Worm (Caenorhabditis elegans) whole organism, L1 larva: ENCODE measurements around the gene osm-9.

Experiments used
- C04F5.9 ChIP-seq: sonication (generic microtip); optimal IDR thresholded peaks from 2 replicates; lab custom pipeline; 2016; ENCODE audit warnings: missing genetic modification characterization, missing compliant biosample characterization
- C16A3.4 ChIP-seq: fragments of 150-350 bp; optimal IDR thresholded peaks from 2 replicates; lab custom pipeline; 2014; ENCODE audit warnings: missing biosample characterization, missing genetic modification characterization
- C34B4.2 ChIP-seq: sonication (generic microtip); optimal IDR thresholded peaks from 2 replicates; lab custom pipeline; 2017; ENCODE audit warnings: mild to moderate bottlenecking, missing genetic modification characterization, missing compliant biosample characterization
- F16B12.6 ChIP-seq: fragments of 150-350 bp; optimal IDR thresholded peaks from 2 replicates; lab custom pipeline; 2014; ENCODE audit warnings: missing biosample characterization, missing genetic modification characterization
- Y116A8C.19 ChIP-seq: sonication (generic microtip); optimal IDR thresholded peaks from 2 replicates; lab custom pipeline; 2016; ENCODE audit warnings: missing compliant biosample characterization, missing genetic modification characterization, borderline replicate concordance
- alr-1 ChIP-seq: fragments of 200-800 bp; sonication (Bioruptor generic); optimal IDR thresholded peaks from 2 replicates; lab custom pipeline; 2018; ENCODE audit warnings: borderline replicate concordance, mild to moderate bottlenecking, missing genetic modification characterization, missing compliant biosample characterization
- aly-2 ChIP-seq: fragments of 150-350 bp; optimal IDR thresholded peaks from 2 replicates; lab custom pipeline; 2014; ENCODE audit warnings: missing biosample characterization, missing genetic modification characterization
- blmp-1 ChIP-seq: fragments of 150-350 bp; optimal IDR thresholded peaks from 2 replicates; lab custom pipeline; 2014; ENCODE audit warnings: missing biosample characterization, missing genetic modification characterization
- ceh-8 ChIP-seq: fragments of 200-800 bp; sonication (Bioruptor generic); optimal IDR thresholded peaks from 2 replicates; lab custom pipeline; 2018; ENCODE audit warnings: mild to moderate bottlenecking, missing genetic modification characterization, moderate library complexity, missing compliant biosample characterization
- ceh-90 ChIP-seq: sonication (generic microtip); optimal IDR thresholded peaks from 2 replicates; lab custom pipeline; 2016; ENCODE audit warnings: missing genetic modification characterization, missing compliant biosample characterization
- ces-1 ChIP-seq: fragments of 150-350 bp; optimal IDR thresholded peaks from 2 replicates; lab custom pipeline; 2014; ENCODE audit warnings: missing biosample characterization, missing genetic modification reagents, missing genetic modification characterization
- dpl-1 ChIP-seq, 3 experiments: fragments of 150-350 bp in 2 of 3; sonication (generic microtip) in 1 of 3; optimal IDR thresholded peaks; 2 replicates each; lab custom pipeline; 2014 to 2017; ENCODE audit warnings: missing biosample characterization in 3 of 3, missing genetic modification characterization in 3 of 3, missing genetic modification reagents in 3 of 3
- dsc-1 ChIP-seq: sonication (generic microtip); optimal IDR thresholded peaks from 2 replicates; lab custom pipeline; 2016; ENCODE audit warnings: mild to moderate bottlenecking, missing genetic modification characterization, missing compliant biosample characterization
- efl-3 ChIP-seq: fragments of 200-800 bp; sonication (Bioruptor generic); optimal IDR thresholded peaks from 2 replicates; lab custom pipeline; 2018; ENCODE audit warnings: mild to moderate bottlenecking, missing genetic modification characterization, missing compliant biosample characterization
- egl-13 ChIP-seq: sonication (generic microtip); optimal IDR thresholded peaks from 2 replicates; lab custom pipeline; 2016; ENCODE audit warnings: missing genotype, missing genetic modification reagents, missing genetic modification characterization, missing compliant biosample characterization
- egl-27 ChIP-seq, 2 experiments: fragments of 150-350 bp in 1 of 2; sonication (generic microtip); optimal IDR thresholded peaks; 3 replicates each; lab custom pipeline; 2017 to 2018; ENCODE audit warnings: missing biosample characterization in 2 of 2, missing genetic modification characterization in 2 of 2, missing genetic modification reagents in 2 of 2
- elt-2 ChIP-seq: sonication (generic microtip); optimal IDR thresholded peaks from 2 replicates; lab custom pipeline; 2016; ENCODE audit warnings: missing genetic modification characterization, mild to moderate bottlenecking, inconsistent platforms, missing compliant biosample characterization, missing genetic modification reagents
- elt-3 ChIP-seq, 6 experiments: fragments of 150-350 bp in 1 of 6; sonication (generic microtip); optimal IDR thresholded peaks; 2 replicates each; lab custom pipeline; 2017 to 2018; ENCODE audit warnings: missing biosample characterization in 6 of 6, missing genetic modification characterization in 6 of 6, inconsistent platforms in 1 of 6
- ets-5 ChIP-seq: fragments of 200-800 bp; sonication (Bioruptor generic); IDR thresholded peaks from 2 replicates; pipeline ENCODE4 v1.3.6; 2022; ENCODE audit warnings: missing genetic modification characterization, missing compliant biosample characterization
- fkh-10 ChIP-seq: sonication (generic microtip); optimal IDR thresholded peaks from 2 replicates; lab custom pipeline; 2017; ENCODE audit warnings: missing biosample characterization, missing genetic modification reagents, missing genetic modification characterization
- fkh-8 ChIP-seq: sonication (generic microtip); optimal IDR thresholded peaks from 2 replicates; lab custom pipeline; 2016; ENCODE audit warnings: mild to moderate bottlenecking, missing genetic modification characterization, missing compliant biosample characterization
- irx-1 ChIP-seq: sonication (generic microtip); optimal IDR thresholded peaks from 2 replicates; lab custom pipeline; 2016; ENCODE audit warnings: missing genetic modification characterization, missing compliant biosample characterization
- isw-1 ChIP-seq: fragments of 200-800 bp; sonication (Bioruptor generic); IDR thresholded peaks from 2 replicates; pipeline ENCODE4 v1.3.6; 2022; ENCODE audit warnings: missing genetic modification characterization, missing compliant biosample characterization
- jun-1 ChIP-seq: fragments of 150-350 bp; optimal IDR thresholded peaks from 2 replicates; lab custom pipeline; 2014; ENCODE audit warnings: missing biosample characterization, missing genetic modification reagents, missing genetic modification characterization
- lin-13 ChIP-seq: fragments of 150-350 bp; optimal IDR thresholded peaks from 2 replicates; lab custom pipeline; 2014; ENCODE audit warnings: missing biosample characterization, missing genetic modification reagents, missing genetic modification characterization
- lin-35 ChIP-seq, 2 experiments: fragments of 150-350 bp; optimal IDR thresholded peaks; 2 replicates each; lab custom pipeline; 2014; ENCODE audit warnings: missing biosample characterization in 2 of 2, missing genetic modification characterization in 2 of 2, missing genetic modification reagents in 2 of 2
- lin-39 ChIP-seq: fragments of 150-350 bp; optimal IDR thresholded peaks from 2 replicates; lab custom pipeline; 2014; ENCODE audit warnings: missing biosample characterization, missing genetic modification reagents, missing genetic modification characterization
- lsy-2 ChIP-seq, 2 experiments: fragments of 150-350 bp; optimal IDR thresholded peaks; 2 replicates each; lab custom pipeline; 2014; ENCODE audit warnings: missing biosample characterization in 2 of 2, missing genetic modification characterization in 2 of 2
- mab-9 ChIP-seq: fragments of 200-800 bp; sonication (Bioruptor generic); IDR thresholded peaks from 2 replicates; pipeline ENCODE4 v1.3.6; 2022; ENCODE audit warnings: missing genetic modification reagents, missing genetic modification characterization, missing compliant biosample characterization
- mdl-1 ChIP-seq, 2 experiments: fragments of 150-350 bp; optimal IDR thresholded peaks; 2 replicates each; lab custom pipeline; 2014 to 2017; ENCODE audit warnings: missing biosample characterization in 2 of 2, missing genetic modification characterization in 2 of 2, inconsistent platforms in 1 of 2
- mef-2 ChIP-seq: fragments of 150-350 bp; optimal IDR thresholded peaks from 2 replicates; lab custom pipeline; 2014; ENCODE audit warnings: missing biosample characterization, missing genetic modification characterization
- mep-1 ChIP-seq: fragments of 150-350 bp; optimal IDR thresholded peaks from 2 replicates; lab custom pipeline; 2014; ENCODE audit warnings: missing biosample characterization, missing genetic modification characterization
- nhr-11 ChIP-seq: fragments of 150-350 bp; optimal IDR thresholded peaks from 2 replicates; lab custom pipeline; 2014; ENCODE audit warnings: missing biosample characterization, missing genetic modification characterization
- nhr-12 ChIP-seq: sonication (generic microtip); optimal IDR thresholded peaks from 2 replicates; lab custom pipeline; 2017; ENCODE audit warnings: missing biosample characterization, missing genetic modification characterization
- nhr-71 ChIP-seq: sonication (generic microtip); optimal IDR thresholded peaks from 2 replicates; lab custom pipeline; 2016; ENCODE audit warnings: mild to moderate bottlenecking, missing genetic modification characterization, moderate library complexity, missing compliant biosample characterization
- nhr-76 ChIP-seq: sonication (generic microtip); optimal IDR thresholded peaks from 2 replicates; lab custom pipeline; 2017; ENCODE audit warnings: missing biosample characterization, missing genetic modification characterization
- nhr-84 ChIP-seq: sonication (generic microtip); optimal IDR thresholded peaks from 2 replicates; lab custom pipeline; 2017; ENCODE audit warnings: missing biosample characterization, missing genetic modification characterization
- pax-3 ChIP-seq: fragments of 200-800 bp; sonication (Bioruptor generic); optimal IDR thresholded peaks from 2 replicates; lab custom pipeline; 2018; ENCODE audit warnings: mild to moderate bottlenecking, missing genetic modification characterization, moderate library complexity, missing compliant biosample characterization
- pqm-1 ChIP-seq: sonication (generic microtip); optimal IDR thresholded peaks from 3 replicates; lab custom pipeline; 2017; ENCODE audit warnings: missing biosample characterization, missing genetic modification characterization
- rnt-1 ChIP-seq: sonication (generic microtip); optimal IDR thresholded peaks from 2 replicates; lab custom pipeline; 2016; ENCODE audit warnings: mild to moderate bottlenecking, missing genetic modification characterization, moderate library complexity, missing compliant biosample characterization
- snu-23 ChIP-seq: sonication (generic microtip); optimal IDR thresholded peaks from 2 replicates; lab custom pipeline; 2016; ENCODE audit warnings: missing genetic modification characterization, missing compliant biosample characterization
- sptf-1 ChIP-seq: fragments of 150-350 bp; optimal IDR thresholded peaks from 2 replicates; lab custom pipeline; 2014; ENCODE audit warnings: missing biosample characterization, missing genetic modification characterization
- sup-37 ChIP-seq: fragments of 200-800 bp; sonication (Bioruptor generic); optimal IDR thresholded peaks from 2 replicates; lab custom pipeline; 2018; ENCODE audit warnings: mild to moderate bottlenecking, missing genetic modification characterization, missing compliant biosample characterization
- swsn-7 ChIP-seq: sonication (generic microtip); optimal IDR thresholded peaks from 2 replicates; lab custom pipeline; 2016; ENCODE audit warnings: missing genetic modification characterization, missing compliant biosample characterization
- tbx-2 ChIP-seq: sonication (generic microtip); optimal IDR thresholded peaks from 2 replicates; lab custom pipeline; 2016; ENCODE audit warnings: missing genetic modification characterization, missing compliant biosample characterization
- tlp-1 ChIP-seq: fragments of 150-350 bp; optimal IDR thresholded peaks from 2 replicates; lab custom pipeline; 2014; ENCODE audit warnings: missing biosample characterization, missing genetic modification characterization
- unc-130 ChIP-seq: fragments of 150-350 bp; optimal IDR thresholded peaks from 2 replicates; lab custom pipeline; 2017; ENCODE audit warnings: missing biosample characterization, missing genetic modification characterization, inconsistent platforms
- unc-30 ChIP-seq: sonication (generic microtip); optimal IDR thresholded peaks from 2 replicates; lab custom pipeline; 2017; ENCODE audit warnings: missing biosample characterization, missing genetic modification characterization
- unc-62 ChIP-seq: fragments of 150-350 bp; optimal IDR thresholded peaks from 2 replicates; lab custom pipeline; 2014; ENCODE audit warnings: missing biosample characterization, missing genetic modification reagents, missing genetic modification characterization
- unc-98 ChIP-seq: fragments of 200-800 bp; sonication (Bioruptor generic); IDR thresholded peaks from 2 replicates; pipeline ENCODE4 v1.3.6; 2022; ENCODE audit warnings: missing genetic modification characterization, missing compliant biosample characterization
- zag-1 ChIP-seq: fragments of 150-350 bp; optimal IDR thresholded peaks from 2 replicates; lab custom pipeline; 2014; ENCODE audit warnings: missing biosample characterization, missing genetic modification characterization
- zip-4 ChIP-seq: fragments of 200-800 bp; sonication (Bioruptor generic); optimal IDR thresholded peaks from 2 replicates; lab custom pipeline; 2018; ENCODE audit warnings: mild to moderate bottlenecking, missing genetic modification characterization, moderate library complexity, missing compliant biosample characterization

The osm-9 gene

DNA sequence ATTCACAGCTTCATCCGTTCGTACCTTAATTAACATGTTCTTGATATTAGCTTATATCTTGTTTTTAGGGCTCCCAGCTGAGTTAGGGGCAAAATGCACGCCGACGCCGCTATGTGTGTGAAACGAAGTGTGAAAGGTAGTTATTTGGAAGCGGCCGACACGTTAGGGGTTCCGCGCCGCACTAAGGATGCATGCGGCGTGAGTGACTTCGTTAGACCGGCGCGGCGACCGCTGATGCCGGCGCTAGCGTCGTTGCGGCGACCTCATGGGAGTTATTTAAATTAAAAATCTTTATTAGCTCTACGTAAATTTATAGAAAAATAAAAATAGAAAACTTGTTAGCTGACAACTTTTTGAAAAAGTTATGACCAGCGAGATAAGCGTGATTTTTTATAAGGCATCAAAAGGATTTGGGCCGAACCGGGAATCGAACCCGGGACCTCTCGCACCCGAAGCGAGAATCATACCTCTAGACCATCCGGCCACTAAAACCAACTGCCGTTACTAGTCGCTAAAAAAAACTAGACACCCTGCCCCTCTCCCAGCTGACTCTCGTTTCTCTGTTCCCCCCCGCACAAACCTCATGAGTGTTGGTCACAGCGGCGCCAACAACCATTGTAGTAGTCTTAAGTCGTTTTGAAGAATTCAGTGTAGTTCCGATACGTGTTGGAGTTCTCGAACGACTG, 5.3 kb downstream of the osm-9 start (continued):
- TF ChIP-seq ces-1 (GFP tag; lab: Kevin White, UChicago), result no peak
- TF ChIP-seq nhr-71 (tag; lab: Kevin White, UChicago), result peak; percentile 72
- TF ChIP-seq dpl-1 (GFP tag; optimal IDR thresholded peaks at IDR 0.05; lab: Kevin White, UChicago), result peak; percentile 20 to 33 (median 27)
- no peak for TF ChIP-seq zip-4
- TF ChIP-seq mef-2 (tag; lab: Kevin White, UChicago), result no peak
- no peak for TF ChIP-seq egl-27 (tag; optimal IDR thresholded peaks at IDR 0.05; lab: Kevin White, UChicago)
- no peak for TF ChIP-seq Y116A8C.19 (tag; lab: Kevin White, UChicago)
- no peak for TF ChIP-seq irx-1 (tag; lab: Kevin White, UChicago)
- TF ChIP-seq efl-3 (GFP tag; lab: Kevin White, UChicago), result no peak
- no peak for TF ChIP-seq lin-13 (GFP tag; lab: Kevin White, UChicago)
- peak; percentile 64 for TF ChIP-seq C16A3.4 (tag; lab: Kevin White, UChicago)
- TF ChIP-seq ets-5 (GFP tag; lab: Robert Waterston, UW), result no peak
- no peak for TF ChIP-seq tlp-1 (tag; lab: Kevin White, UChicago)
- peak; percentile 51 to 56 for TF ChIP-seq lin-35 (GFP tag; optimal IDR thresholded peaks at IDR 0.05; lab: Kevin White, UChicago)
- TF ChIP-seq aly-2 (tag; lab: Kevin White, UChicago), result no peak
- TF ChIP-seq mep-1 (tag; lab: Kevin White, UChicago), result peak; percentile 47
- TF ChIP-seq C04F5.9, result no peak
- peak; percentile 69 for TF ChIP-seq rnt-1 (tag; lab: Kevin White, UChicago)
- TF ChIP-seq egl-13 (tag; lab: Kevin White, UChicago), result peak; percentile 26
- TF ChIP-seq jun-1 (tag; lab: Kevin White, UChicago), result peak; percentile 57
- TF ChIP-seq nhr-11 (tag; lab: Kevin White, UChicago), result no peak
- TF ChIP-seq mdl-1 (tag; optimal IDR thresholded peaks at IDR 0.05; lab: Kevin White, UChicago), result peak in 1 of 2 experiments; percentile 48
- TF ChIP-seq dsc-1 (tag; lab: Kevin White, UChicago), result peak; percentile 62
- no peak for TF ChIP-seq blmp-1 (tag; lab: Kevin White, UChicago)
- peak; percentile 32 for TF ChIP-seq elt-2 (tag; lab: Kevin White, UChicago)
- TF ChIP-seq fkh-10 (GFP tag; lab: Kevin White, UChicago), result peak; percentile 16
- TF ChIP-seq unc-130 (tag; lab: Kevin White, UChicago), result peak; percentile 67
- TF ChIP-seq snu-23 (GFP tag; lab: Kevin White, UChicago), result peak; percentile 73
- no peak for TF ChIP-seq pqm-1 (tag; lab: Kevin White, UChicago)
- no peak for TF ChIP-seq unc-62 (GFP tag; lab: Kevin White, UChicago)
- no peak for TF ChIP-seq ceh-8
- TF ChIP-seq nhr-76 (tag; lab: Kevin White, UChicago), result no peak
- TF ChIP-seq nhr-84, result no peak
- TF ChIP-seq isw-1 (GFP tag; lab: Robert Waterston, UW), result no peak; the same call in 1 of the 2 replicates
- TF ChIP-seq fkh-8 (tag; lab: Kevin White, UChicago), result peak; percentile 36
- no peak for TF ChIP-seq alr-1
- TF ChIP-seq lin-39 (tag; lab: Kevin White, UChicago), result no peak
- no peak for TF ChIP-seq F16B12.6 (tag; lab: Kevin White, UChicago)
- no peak for TF ChIP-seq sup-37 (GFP tag; lab: Kevin White, UChicago)
- peak; percentile 18 for TF ChIP-seq tbx-2
- no peak for TF ChIP-seq unc-98
- peak; percentile 27 for TF ChIP-seq pax-3 (tag; lab: Kevin White, UChicago)
- no peak for TF ChIP-seq C34B4.2
- no peak for TF ChIP-seq mab-9 (GFP tag; lab: Robert Waterston, UW)
- peak; percentile 58 for TF ChIP-seq swsn-7 (tag; lab: Kevin White, UChicago)
- no peak for TF ChIP-seq zag-1 (tag; lab: Kevin White, UChicago)
- no peak for TF ChIP-seq elt-3 (tag; optimal IDR thresholded peaks at IDR 0.05; lab: Kevin White, UChicago)
- no peak for TF ChIP-seq nhr-12 (tag; lab: Kevin White, UChicago)
- TF ChIP-seq sptf-1, result no peak
- no peak for TF ChIP-seq unc-30 (tag; lab: Kevin White, UChicago)
- TF ChIP-seq ceh-90, result no peak
- peak; percentile 34 to 71 for TF ChIP-seq lsy-2 (tag; optimal IDR thresholded peaks at IDR 0.05; lab: Kevin White, UChicago)
